Worm (Caenorhabditis elegans): Measurements from ENCODE around the gene F38A1.15.

ce11 chrIV:1289327-1289726 is 46.1 kb upstream of the F38A1.15 start, which contains the start of gene plst-1:
- TF ChIP-seq mec-3 (tag; optimal IDR thresholded peaks at IDR 0.05; ENCODE audit: borderline replicate concordance) = no peak
- TF ChIP-seq C08G9.2 (tag; optimal IDR thresholded peaks at IDR 0.05) = no peak
- no peak for TF ChIP-seq ref-2 (tag; optimal IDR thresholded peaks at IDR 0.05)
